Worm (Caenorhabditis elegans) whole organism, mixed stage, embryonic: Measurements from ENCODE around the gene F32D8.11.

Experiments used
- mab-5 ChIP-seq: fragments of 150-350 bp; optimal IDR thresholded peaks from 2 replicates; lab custom pipeline; 2014; ENCODE audit warnings: missing biosample characterization, missing genetic modification characterization
- nhr-28 ChIP-seq: fragments of 150-350 bp; optimal IDR thresholded peaks from 2 replicates; lab custom pipeline; 2014; ENCODE audit warnings: missing biosample characterization, missing genetic modification characterization

DNA sequence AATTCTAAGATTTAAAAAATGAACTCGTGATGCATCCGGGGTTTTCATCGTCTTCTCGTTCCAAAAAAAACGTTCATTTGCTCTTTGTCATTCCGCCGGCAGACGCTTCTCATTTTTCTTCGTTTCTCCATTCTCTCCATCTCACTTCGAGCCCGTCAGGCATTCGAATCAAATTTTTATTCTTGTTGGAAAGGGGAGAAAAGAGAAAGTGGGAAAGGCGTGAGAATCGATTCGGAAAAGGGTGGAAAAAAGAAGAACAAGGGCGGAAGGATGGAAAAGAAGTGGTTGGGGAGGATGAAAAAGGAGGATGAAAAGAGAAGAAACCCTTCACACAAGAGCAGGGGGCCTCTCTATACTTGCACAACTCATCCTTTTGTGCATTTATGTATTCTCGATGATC lies 15.9 kb upstream of the F32D8.11 start:
- no peak for TF ChIP-seq mab-5 (tag; lab: Kevin White, UChicago)
- no peak for TF ChIP-seq nhr-28 (tag; lab: Kevin White, UChicago)
